Worm (Caenorhabditis elegans) whole organism, L1 larva: ENCODE measurements around the gene F25B4.4.
A peak's percentile ranks its signal among the peaks of the same experiment; 100 is the strongest.

Source experiments
- ces-1 ChIP-seq: fragments of 150-350 bp; optimal IDR thresholded peaks from 2 replicates; lab custom pipeline; 2014; ENCODE audit warnings: missing biosample characterization, missing genetic modification reagents, missing genetic modification characterization
- nhr-19 ChIP-seq: fragments of 200-800 bp; sonication (Bioruptor generic); conservative IDR thresholded peaks from 2 replicates; pipeline ENCODE4 v1.3.6; 2022; ENCODE audit warnings: missing genetic modification characterization, missing compliant biosample characterization
- rnt-1 ChIP-seq: sonication (generic microtip); optimal IDR thresholded peaks from 2 replicates; lab custom pipeline; 2016; ENCODE audit warnings: mild to moderate bottlenecking, missing genetic modification characterization, moderate library complexity, missing compliant biosample characterization
- unc-62 ChIP-seq: fragments of 150-350 bp; optimal IDR thresholded peaks from 2 replicates; lab custom pipeline; 2014; ENCODE audit warnings: missing biosample characterization, missing genetic modification reagents, missing genetic modification characterization

ce11 chrV:5687115-5687979 lies 2.7 kb downstream of the F25B4.4 start, which contains the start of gene F25B4.7:
- TF ChIP-seq nhr-19 = peak; percentile 69
- TF ChIP-seq rnt-1 (tag; lab: Kevin White, UChicago) = peak; percentile 5
- TF ChIP-seq unc-62 (GFP tag; lab: Kevin White, UChicago) = no peak
- no peak for TF ChIP-seq ces-1 (GFP tag; lab: Kevin White, UChicago)
